Worm (Caenorhabditis elegans) whole organism, mixed stage, embryonic: ENCODE results near the gene F08B4.8.
A peak's percentile ranks its signal among the peaks of the same experiment; 100 is the strongest.

ENCODE experiments used
- bed-3 ChIP-seq: fragments of 200-800 bp; sonication (Bioruptor generic); optimal IDR thresholded peaks from 3 replicates; lab custom pipeline; 2018; ENCODE audit warnings: mild to moderate bottlenecking, missing genetic modification characterization, moderate library complexity, missing compliant biosample characterization
- blmp-1 ChIP-seq: fragments of 150-350 bp; optimal IDR thresholded peaks from 2 replicates; lab custom pipeline; 2014; ENCODE audit warnings: missing biosample characterization, missing genetic modification characterization
- ceh-39 ChIP-seq: fragments of 150-350 bp; optimal IDR thresholded peaks from 2 replicates; lab custom pipeline; 2014; ENCODE audit warnings: missing biosample characterization, missing genetic modification characterization
- ceh-43 ChIP-seq: fragments of 200-800 bp; sonication (Bioruptor generic); optimal IDR thresholded peaks from 2 replicates; lab custom pipeline; 2018; ENCODE audit warnings: mild to moderate bottlenecking, missing genetic modification characterization, moderate library complexity, missing compliant biosample characterization
- ceh-83 ChIP-seq: fragments of 200-800 bp; sonication (Bioruptor generic); optimal IDR thresholded peaks from 2 replicates; lab custom pipeline; 2018; ENCODE audit warnings: mild to moderate bottlenecking, missing genetic modification characterization, missing compliant biosample characterization
- ces-1 ChIP-seq: fragments of 150-350 bp; optimal IDR thresholded peaks from 2 replicates; lab custom pipeline; 2014; ENCODE audit warnings: missing biosample characterization, missing genetic modification reagents, missing genetic modification characterization
- cnd-1 ChIP-seq: fragments of 200-800 bp; sonication (Bioruptor generic); optimal IDR thresholded peaks from 2 replicates; lab custom pipeline; 2018; ENCODE audit warnings: mild to moderate bottlenecking, missing genetic modification characterization, missing compliant biosample characterization
- drap-1 ChIP-seq: fragments of 200-800 bp; sonication (Bioruptor generic); optimal IDR thresholded peaks from 3 replicates; lab custom pipeline; 2018; ENCODE audit warnings: mild to moderate bottlenecking, missing genetic modification characterization, missing compliant biosample characterization
- elt-1 ChIP-seq: sonication (generic microtip); optimal IDR thresholded peaks from 2 replicates; lab custom pipeline; 2017; ENCODE audit warnings: missing genetic modification characterization, mild to moderate bottlenecking, missing compliant biosample characterization, antibody characterized with exemption, moderate library complexity, borderline replicate concordance; ENCODE audit not compliant: insufficient read depth
- elt-3 ChIP-seq: fragments of 150-350 bp; optimal IDR thresholded peaks from 2 replicates; lab custom pipeline; 2014; ENCODE audit warnings: missing biosample characterization, missing genetic modification characterization
- flh-1 ChIP-seq: fragments of 200-800 bp; sonication (Bioruptor generic); optimal IDR thresholded peaks from 2 replicates; lab custom pipeline; 2018; ENCODE audit warnings: mild to moderate bottlenecking, missing genetic modification characterization, moderate library complexity, missing compliant biosample characterization
- hlh-1 ChIP-seq: fragments of 150-350 bp; optimal IDR thresholded peaks from 2 replicates; lab custom pipeline; 2014; ENCODE audit warnings: missing biosample characterization, missing genetic modification reagents, missing genetic modification characterization
- lin-13 ChIP-seq: fragments of 150-350 bp; optimal IDR thresholded peaks from 2 replicates; lab custom pipeline; 2014; ENCODE audit warnings: missing biosample characterization, missing genetic modification characterization
- lin-32 ChIP-seq: fragments of 200-800 bp; sonication (Bioruptor generic); optimal IDR thresholded peaks from 2 replicates; lab custom pipeline; 2018; ENCODE audit warnings: mild to moderate bottlenecking, missing genetic modification characterization, missing compliant biosample characterization
- lsy-2 ChIP-seq: fragments of 150-350 bp; optimal IDR thresholded peaks from 2 replicates; lab custom pipeline; 2014; ENCODE audit warnings: missing biosample characterization, missing genetic modification characterization
- mab-5 ChIP-seq: fragments of 150-350 bp; optimal IDR thresholded peaks from 2 replicates; lab custom pipeline; 2014; ENCODE audit warnings: missing biosample characterization, missing genetic modification characterization
- mep-1 ChIP-seq: fragments of 150-350 bp; optimal IDR thresholded peaks from 2 replicates; lab custom pipeline; 2017; ENCODE audit warnings: missing biosample characterization, missing genetic modification reagents, missing genetic modification characterization, inconsistent platforms
- mls-2 ChIP-seq: sonication (generic microtip); optimal IDR thresholded peaks from 2 replicates; lab custom pipeline; 2016; ENCODE audit warnings: mild to moderate bottlenecking, missing genetic modification characterization, moderate library complexity, missing compliant biosample characterization
- nhr-12 ChIP-seq: fragments of 150-350 bp; optimal IDR thresholded peaks from 2 replicates; lab custom pipeline; 2014; ENCODE audit warnings: missing biosample characterization, missing genetic modification characterization
- nhr-2 ChIP-seq: fragments of 150-350 bp; optimal IDR thresholded peaks from 2 replicates; lab custom pipeline; 2014; ENCODE audit warnings: missing biosample characterization, missing genetic modification characterization
- nhr-237 ChIP-seq: fragments of 150-350 bp; optimal IDR thresholded peaks from 2 replicates; lab custom pipeline; 2014; ENCODE audit warnings: missing biosample characterization, missing genetic modification characterization
- nhr-28 ChIP-seq: fragments of 150-350 bp; optimal IDR thresholded peaks from 2 replicates; lab custom pipeline; 2014; ENCODE audit warnings: missing biosample characterization, missing genetic modification characterization
- nhr-76 ChIP-seq: sonication (generic microtip); optimal IDR thresholded peaks from 2 replicates; lab custom pipeline; 2017; ENCODE audit warnings: missing biosample characterization, missing genetic modification characterization
- pha-4 ChIP-seq: fragments of 150-350 bp; optimal IDR thresholded peaks from 2 replicates; lab custom pipeline; 2018; ENCODE audit warnings: missing biosample characterization, missing genetic modification reagents, missing genetic modification characterization
- sem-2 ChIP-seq: fragments of 200-800 bp; sonication (Bioruptor generic); optimal IDR thresholded peaks from 2 replicates; lab custom pipeline; 2018; ENCODE audit warnings: mild to moderate bottlenecking, missing genetic modification characterization, missing compliant biosample characterization
- snpc-4 ChIP-seq: fragments of 150-350 bp; optimal IDR thresholded peaks from 2 replicates; lab custom pipeline; 2014; ENCODE audit warnings: missing biosample characterization, missing genetic modification characterization
- sptf-1 ChIP-seq: sonication (generic microtip); optimal IDR thresholded peaks from 2 replicates; lab custom pipeline; 2017; ENCODE audit warnings: mild to moderate bottlenecking, missing genetic modification characterization, moderate library complexity, missing compliant biosample characterization
- tbx-8 ChIP-seq: fragments of 200-800 bp; sonication (Bioruptor generic); optimal IDR thresholded peaks from 2 replicates; lab custom pipeline; 2018; ENCODE audit warnings: mild to moderate bottlenecking, missing genetic modification characterization, moderate library complexity, missing compliant biosample characterization
- unc-120 ChIP-seq: sonication (generic microtip); optimal IDR thresholded peaks from 2 replicates; lab custom pipeline; 2017; ENCODE audit warnings: missing genetic modification characterization, missing compliant biosample characterization; ENCODE audit not compliant: poor library complexity, severe bottlenecking
- unc-39 ChIP-seq: fragments of 150-350 bp; optimal IDR thresholded peaks from 2 replicates; lab custom pipeline; 2014; ENCODE audit warnings: missing biosample characterization, missing genetic modification characterization
- unc-62 ChIP-seq: fragments of 150-350 bp; optimal IDR thresholded peaks from 2 replicates; lab custom pipeline; 2014; ENCODE audit warnings: missing biosample characterization, missing genetic modification reagents, missing genetic modification characterization
- zip-8 ChIP-seq: fragments of 150-350 bp; optimal IDR thresholded peaks from 2 replicates; lab custom pipeline; 2014; ENCODE audit warnings: missing biosample characterization, missing genetic modification characterization
- ztf-11 ChIP-seq: fragments of 150-350 bp; optimal IDR thresholded peaks from 2 replicates; lab custom pipeline; 2014; ENCODE audit warnings: missing biosample characterization, missing genetic modification characterization

The F08B4.8 gene

DNA sequence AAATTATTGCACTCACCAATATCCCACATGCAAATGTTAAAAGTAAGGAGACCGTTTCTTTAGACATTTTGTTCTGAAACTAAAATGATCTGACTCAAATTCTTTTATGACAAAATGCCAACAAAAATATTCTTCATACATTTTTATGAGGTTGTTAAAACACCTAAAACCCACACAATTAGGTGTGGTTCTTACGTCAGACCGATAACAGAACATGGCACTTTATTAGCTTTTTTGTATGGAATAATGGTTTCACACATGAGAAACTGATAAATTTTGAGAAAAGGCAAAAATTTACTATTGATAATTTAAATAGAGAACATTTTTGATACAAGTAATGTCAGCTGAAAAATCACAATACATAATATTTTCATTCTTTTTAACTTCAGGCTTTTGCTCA, 23.8 kb upstream of the F08B4.8 start, which contains the start of gene C49C8.5:
Gene C49C8.5 (minus strand): TSS at position 73 of the 400 bp plus-strand sequence.
- TF ChIP-seq elt-1 (tag; lab: Kevin White, UChicago) (no peak), mab-5 (tag; lab: Kevin White, UChicago) (no peak), sem-2 (no peak), sptf-1 (tag; lab: Kevin White, UChicago) (no peak), elt-3 (no peak), blmp-1 (tag; lab: Kevin White, UChicago) (no peak), bed-3 (no peak), unc-62 (GFP tag; lab: Kevin White, UChicago) (no peak), ceh-39 (tag; lab: Kevin White, UChicago) (no peak), ces-1 (GFP tag; lab: Kevin White, UChicago) (no peak), snpc-4 (tag; lab: Kevin White, UChicago) (no peak), zip-8 (tag; lab: Kevin White, UChicago) (no peak), ceh-43 (GFP tag; lab: Kevin White, UChicago) (no peak)

ce11 chrIV:8654115-8654628, 23.2 kb upstream of the F08B4.8 start, which contains the start of gene C49C8.1:
TSS of gene C49C8.1 (plus strand) at chrIV:8654578.
- TF ChIP-seq unc-62 (GFP tag; lab: Kevin White, UChicago) (no peak), zip-8 (tag; lab: Kevin White, UChicago) (peak; percentile 92), flh-1 (no peak), mep-1 (no peak), mab-5 (tag; lab: Kevin White, UChicago) (no peak)

DNA sequence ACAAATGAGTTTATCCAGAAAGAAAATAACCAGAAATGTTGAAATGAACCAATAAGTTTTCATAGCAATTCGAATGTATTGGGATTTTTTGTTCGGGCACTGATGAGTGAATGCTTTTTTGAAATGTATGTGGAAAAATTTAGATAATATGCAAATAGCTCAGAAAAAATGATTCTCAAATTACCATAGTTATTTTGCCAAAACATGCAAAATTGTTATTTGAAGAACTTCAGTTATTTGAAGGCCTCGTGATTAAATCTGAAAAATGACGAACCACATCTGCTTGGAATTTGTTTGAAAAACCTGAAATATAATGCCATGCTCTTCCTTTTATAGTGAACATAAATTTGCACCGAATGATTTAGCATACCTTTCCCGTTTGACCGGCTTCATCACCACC, 19.3 kb upstream of the F08B4.8 start, which contains the start of gene C49C8.6:
Gene C49C8.6 (minus strand): TSS at position 101 of the 400 bp plus-strand sequence.
- TF ChIP-seq lsy-2 (tag; lab: Kevin White, UChicago) (no peak), unc-39 (no peak), elt-3 (no peak)

ce11 chrIV:8665778-8666177, 11.6 kb upstream of the F08B4.8 start:
- TF ChIP-seq ceh-43 (GFP tag; lab: Kevin White, UChicago) (no peak), mls-2 (tag; lab: Kevin White, UChicago) (no peak), tbx-8 (GFP tag; lab: Kevin White, UChicago) (no peak), cnd-1 (tag; lab: Kevin White, UChicago) (no peak), bed-3 (no peak)
- TF ChIP-seq, all 35 proteins: peak for 0

DNA sequence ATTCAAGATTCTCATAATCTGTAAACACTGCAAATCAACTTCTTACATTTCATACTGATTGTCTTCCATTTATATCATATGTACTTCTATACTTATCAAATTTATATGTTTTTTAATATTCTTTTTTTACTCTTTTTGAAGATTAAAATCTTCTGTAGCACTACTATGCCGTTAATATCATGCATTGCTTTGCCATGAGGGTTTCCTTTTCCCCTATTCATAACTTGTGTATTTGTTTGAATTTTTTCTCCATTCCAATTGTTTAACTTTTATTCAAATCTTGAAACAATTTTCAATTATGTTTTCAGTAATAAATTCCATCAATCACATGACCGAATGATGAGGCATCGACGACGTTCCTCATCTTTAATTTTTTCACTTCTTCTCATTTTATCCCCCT, 8.8 kb upstream of the F08B4.8 start, which contains the start of gene cdh-5:
Gene cdh-5 (plus strand): TSS at position 301 of the 400 bp plus-strand sequence.
- TF ChIP-seq bed-3 (no peak), sem-2 (no peak), flh-1 (no peak), ceh-83 (no peak), unc-120 (tag; lab: Kevin White, UChicago) (no peak), drap-1 (GFP tag; lab: Kevin White, UChicago) (no peak), elt-1 (tag; lab: Kevin White, UChicago) (no peak), ces-1 (GFP tag; lab: Kevin White, UChicago) (no peak), lin-13 (tag; lab: Kevin White, UChicago) (no peak), nhr-2 (tag; lab: Kevin White, UChicago) (no peak)

- TF ChIP-seq unc-120 (tag; lab: Kevin White, UChicago): no peak
- no peak for TF ChIP-seq lsy-2 (tag; lab: Kevin White, UChicago)
- TF ChIP-seq nhr-12 (tag; lab: Kevin White, UChicago): no peak
Measured at ce11 chrIV:8673733-8674375, 3.5 kb upstream of the F08B4.8 start.

- TF ChIP-seq nhr-28 (tag; lab: Kevin White, UChicago) (no peak), unc-39 (no peak), unc-62 (GFP tag; lab: Kevin White, UChicago) (no peak), ceh-83 (no peak), ces-1 (GFP tag; lab: Kevin White, UChicago) (no peak), ceh-39 (tag; lab: Kevin White, UChicago) (no peak), sem-2 (no peak), ztf-11 (tag; lab: Kevin White, UChicago) (no peak), pha-4 (no peak), mab-5 (tag; lab: Kevin White, UChicago) (no peak), cnd-1 (tag; lab: Kevin White, UChicago) (no peak), nhr-237 (no peak), lin-32 (GFP tag; lab: Kevin White, UChicago) (no peak), nhr-76 (tag; lab: Kevin White, UChicago) (no peak), flh-1 (no peak), blmp-1 (tag; lab: Kevin White, UChicago) (no peak), hlh-1 (tag; lab: Kevin White, UChicago) (no peak), drap-1 (GFP tag; lab: Kevin White, UChicago) (no peak), sptf-1 (tag; lab: Kevin White, UChicago) (no peak)
Measured at ce11 chrIV:8679225-8679624, 1.8 kb downstream of the F08B4.8 start, which contains the start of gene nlp-60. TSS of gene nlp-60 (minus strand) at chrIV:8679325.
